Fruit fly (Drosophila melanogaster) S2 (cell line): ENCODE data around the gene gro.

Experiments
- CG8478 ChIP-seq: fragments of >200 bp; optimal IDR thresholded peaks from 2 replicates; lab custom pipeline; 2018
- CTCF ChIP-seq, 2 experiments: fragments of >200 bp; optimal IDR thresholded peaks; 2 replicates each; lab custom pipeline; 2018

DNA sequence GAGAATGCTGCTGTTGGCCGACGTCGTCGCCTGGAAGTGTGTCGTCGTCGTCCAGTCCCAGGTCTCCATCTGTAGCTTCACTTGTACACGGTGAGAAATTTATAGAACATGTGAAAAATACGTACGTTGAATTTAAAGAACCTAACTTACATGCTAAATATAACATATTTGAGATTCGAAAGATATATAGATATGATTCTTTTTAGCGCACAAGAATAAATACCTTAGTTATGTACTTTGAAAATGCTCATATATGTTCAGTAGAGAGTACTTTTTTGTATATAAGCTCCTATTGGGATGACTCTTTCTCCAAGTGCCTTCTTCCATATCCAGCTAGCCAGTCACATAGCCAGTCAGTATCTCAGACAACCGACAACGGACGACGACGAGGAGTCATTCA is 33.7 kb downstream of the gro start:
- TF ChIP-seq CTCF (optimal IDR thresholded peaks at IDR 0.05; lab: Kevin White, UChicago): no peak
- no peak for TF ChIP-seq CG8478 (lab: Kevin White, UChicago)
